Worm (Caenorhabditis elegans): Measurements from ENCODE around the gene pyk-2.
A peak's percentile ranks its signal among the peaks of the same experiment; 100 is the strongest.

- no peak for TF ChIP-seq unc-86 (tag; optimal IDR thresholded peaks at IDR 0.05)
- peak; percentile 35 for TF ChIP-seq tbx-2 (tag; optimal IDR thresholded peaks at IDR 0.05)
- TF ChIP-seq ahr-1 (tag; optimal IDR thresholded peaks at IDR 0.05), result no peak
- no peak for TF ChIP-seq F13H6.1 (tag; optimal IDR thresholded peaks at IDR 0.05)
- TF ChIP-seq sox-4 (tag; optimal IDR thresholded peaks at IDR 0.05), result no peak
- TF ChIP-seq pha-4 (tag; optimal IDR thresholded peaks at IDR 0.05), result no peak
- no peak for TF ChIP-seq unc-3 (GFP tag; conservative IDR thresholded peaks at IDR 0.05)
- no peak for TF ChIP-seq unc-3 (tag; optimal IDR thresholded peaks at IDR 0.05)
- TF ChIP-seq nhr-11 (tag; optimal IDR thresholded peaks at IDR 0.05), result no peak
- peak; percentile 37 for TF ChIP-seq elt-2 (tag; optimal IDR thresholded peaks at IDR 0.05)
Observed at ce11 chrIV:10933062-10933552, 23.4 kb downstream of the pyk-2 start, which contains the start of the genes dnc-1 and lsm-7.

All from whole organism, late embryonic.